Worm (Caenorhabditis elegans) whole organism, midembryonic: ENCODE results near the gene T06A1.1.

Experiments
- T22C8.4 ChIP-seq: fragments of 200-800 bp; sonication (Bioruptor generic); IDR thresholded peaks from 2 replicates; pipeline ENCODE4 v1.3.6; 2022; ENCODE audit warnings: missing genetic modification characterization, missing compliant biosample characterization
- cog-1 ChIP-seq: sonication (generic microtip); optimal IDR thresholded peaks from 2 replicates; lab custom pipeline; 2016; ENCODE audit warnings: missing genetic modification characterization, missing compliant biosample characterization
- ref-1 ChIP-seq: fragments of 200-800 bp; sonication (Bioruptor generic); conservative IDR thresholded peaks from 2 replicates; pipeline ENCODE4 v1.3.6; 2022; ENCODE audit warnings: missing genetic modification reagents, missing genetic modification characterization, missing compliant biosample characterization
- ztf-23 ChIP-seq: fragments of 200-800 bp; sonication (Bioruptor generic); IDR thresholded peaks from 2 replicates; pipeline ENCODE4 v1.3.6; 2022; ENCODE audit warnings: missing genetic modification reagents, missing genetic modification characterization, missing compliant biosample characterization
- ztf-29 ChIP-seq: fragments of 200-800 bp; sonication (Bioruptor generic); IDR thresholded peaks from 2 replicates; pipeline ENCODE4 v1.3.6; 2022; ENCODE audit warnings: missing genetic modification reagents, missing genetic modification characterization, missing compliant biosample characterization

DNA sequence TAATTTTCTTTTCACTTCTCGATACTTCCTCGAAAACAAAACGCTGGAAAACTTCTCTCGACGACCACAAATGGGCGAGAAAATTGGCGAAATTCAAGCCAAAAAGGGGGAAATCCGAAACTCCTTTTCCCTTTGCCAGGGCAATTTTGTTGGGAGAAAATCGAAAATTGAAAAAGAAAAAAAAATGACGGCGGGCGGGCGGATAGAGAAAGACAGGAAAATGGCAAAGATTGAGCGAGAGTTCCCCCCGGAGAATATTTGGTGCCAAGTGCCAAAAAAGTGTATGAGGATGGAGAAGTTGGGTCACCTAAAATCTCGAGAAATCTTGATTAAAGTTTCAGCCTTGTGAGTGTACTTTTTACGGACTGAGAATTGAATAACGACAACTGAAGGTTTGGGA is 37.1 kb downstream of the T06A1.1 start:
- TF ChIP-seq ztf-23 (GFP tag; lab: Robert Waterston, UW) (no peak), T22C8.4 (no peak), ztf-29 (GFP tag; lab: Robert Waterston, UW) (no peak), cog-1 (tag; lab: Kevin White, UChicago) (no peak), ref-1 (GFP tag; lab: Robert Waterston, UW) (no peak)
